Fruit fly (Drosophila melanogaster) whole organism, embryonic: ENCODE measurements around the gene CG6443.
A peak's percentile ranks its signal among the peaks of the same experiment; 100 is the strongest.

ENCODE experiments used
- ATbp ChIP-seq: fragments of 200-800 bp; sonication (Bioruptor generic); optimal IDR thresholded peaks from 2 replicates; lab custom pipeline; 2017; ENCODE audit warnings: missing biosample characterization, mild to moderate bottlenecking, missing genetic modification characterization, missing genetic modification reagents
- Aef1 ChIP-seq: fragments of 200-800 bp; sonication (Bioruptor generic); IDR thresholded peaks from 3 replicates; pipeline ENCODE4 v1.3.6; 2022; ENCODE audit warnings: missing biosample characterization, missing genetic modification characterization
- Blimp-1 ChIP-seq: fragments of 200-800 bp; sonication (Bioruptor generic); optimal IDR thresholded peaks from 3 replicates; lab custom pipeline; 2018; ENCODE audit warnings: missing biosample characterization, missing genetic modification characterization, mild to moderate bottlenecking, moderate library complexity, missing genetic modification reagents
- CG10366 ChIP-seq: fragments of 200-800 bp; sonication (Bioruptor generic); IDR thresholded peaks from 2 replicates; pipeline ENCODE4 v1.3.6; 2022; ENCODE audit warnings: missing biosample characterization, missing genetic modification characterization
- CG10959 ChIP-seq: fragments of 200-800 bp; sonication (Bioruptor generic); IDR thresholded peaks from 2 replicates; pipeline ENCODE4 v1.3.6; 2022; ENCODE audit warnings: missing biosample characterization, missing genetic modification characterization
- CG11504 ChIP-seq: fragments of 200-800 bp; sonication (Bioruptor generic); optimal IDR thresholded peaks from 3 replicates; lab custom pipeline; 2019; ENCODE audit warnings: missing biosample characterization, mild to moderate bottlenecking, missing genetic modification characterization, moderate library complexity
- CG12104 ChIP-seq: fragments of 200-800 bp; sonication (Bioruptor generic); optimal IDR thresholded peaks from 3 replicates; lab custom pipeline; 2016; ENCODE audit warnings: missing biosample characterization, missing genetic modification characterization
- CG12659 ChIP-seq: fragments of 200-800 bp; sonication (Bioruptor generic); optimal IDR thresholded peaks from 3 replicates; lab custom pipeline; 2017; ENCODE audit warnings: mild to moderate bottlenecking, missing biosample characterization, missing genetic modification reagents, missing genetic modification characterization
- CG17359 ChIP-seq: fragments of 200-800 bp; sonication (Bioruptor generic); optimal IDR thresholded peaks from 3 replicates; lab custom pipeline; 2018; ENCODE audit warnings: missing biosample characterization, mild to moderate bottlenecking, missing genetic modification characterization, moderate library complexity
- CG17385 ChIP-seq: fragments of 200-800 bp; sonication (Bioruptor generic); optimal IDR thresholded peaks from 3 replicates; lab custom pipeline; 2018; ENCODE audit warnings: missing biosample characterization, mild to moderate bottlenecking, missing genetic modification characterization
- CG17912 ChIP-seq: fragments of 200-800 bp; sonication (Bioruptor generic); optimal IDR thresholded peaks from 2 replicates; lab custom pipeline; 2018; ENCODE audit warnings: missing biosample characterization, mild to moderate bottlenecking, missing genetic modification characterization
- CG18011 ChIP-seq: fragments of 200-800 bp; sonication (Bioruptor generic); optimal IDR thresholded peaks from 2 replicates; lab custom pipeline; 2017; ENCODE audit warnings: missing biosample characterization, missing genetic modification characterization, mild to moderate bottlenecking, moderate library complexity, missing genotype
- CG18764 ChIP-seq: fragments of 200-800 bp; sonication (Bioruptor generic); optimal IDR thresholded peaks from 3 replicates; lab custom pipeline; 2016; ENCODE audit warnings: missing biosample characterization, missing genetic modification characterization
- CG2116 ChIP-seq: fragments of 200-800 bp; sonication (Bioruptor generic); optimal IDR thresholded peaks from 3 replicates; lab custom pipeline; 2018; ENCODE audit warnings: missing biosample characterization, mild to moderate bottlenecking, missing genetic modification characterization
- CG2712 ChIP-seq: fragments of 200-800 bp; optimal IDR thresholded peaks from 3 replicates; lab custom pipeline; 2019; ENCODE audit warnings: missing biosample characterization, mild to moderate bottlenecking, missing genetic modification characterization, moderate library complexity
- CG30403 ChIP-seq: fragments of 200-800 bp; sonication (Bioruptor generic); optimal IDR thresholded peaks from 3 replicates; lab custom pipeline; 2016; ENCODE audit warnings: missing biosample characterization, missing genetic modification characterization
- CG4424 ChIP-seq: fragments of 200-800 bp; sonication (Bioruptor generic); optimal IDR thresholded peaks from 3 replicates; lab custom pipeline; 2016; ENCODE audit warnings: missing biosample characterization, missing genetic modification characterization
- CG4854 ChIP-seq: fragments of 200-800 bp; sonication (Bioruptor generic); optimal IDR thresholded peaks from 2 replicates; lab custom pipeline; 2016; ENCODE audit warnings: missing biosample characterization, missing genetic modification characterization, inconsistent platforms
- CG5953 ChIP-seq: fragments of 200-800 bp; sonication (Bioruptor generic); IDR thresholded peaks from 2 replicates; pipeline ENCODE4 v1.3.6; 2022; ENCODE audit warnings: missing biosample characterization, missing genetic modification characterization
- CG7372 ChIP-seq: fragments of 200-800 bp; sonication (Bioruptor generic); IDR thresholded peaks from 2 replicates; pipeline ENCODE4 v1.3.6; 2022; ENCODE audit warnings: missing biosample characterization, missing genetic modification characterization
- CG7745 ChIP-seq: fragments of 200-800 bp; sonication (Bioruptor generic); optimal IDR thresholded peaks from 2 replicates; lab custom pipeline; 2018; ENCODE audit warnings: missing biosample characterization, mild to moderate bottlenecking, missing genetic modification characterization, moderate library complexity
- CG7928 ChIP-seq: fragments of 200-800 bp; sonication (Bioruptor generic); optimal IDR thresholded peaks from 2 replicates; lab custom pipeline; 2017; ENCODE audit warnings: missing biosample characterization, mild to moderate bottlenecking, missing genetic modification characterization
- CG8281 ChIP-seq: fragments of 200-800 bp; sonication (Bioruptor generic); optimal IDR thresholded peaks from 2 replicates; lab custom pipeline; 2018; ENCODE audit warnings: missing biosample characterization, mild to moderate bottlenecking, missing genetic modification characterization, moderate library complexity
- CG8924 ChIP-seq: fragments of 200-800 bp; optimal IDR thresholded peaks from 3 replicates; lab custom pipeline; 2019; ENCODE audit warnings: missing biosample characterization, mild to moderate bottlenecking, missing genetic modification characterization, moderate library complexity
- CG9437 ChIP-seq: fragments of 200-800 bp; sonication (Bioruptor generic); optimal IDR thresholded peaks from 2 replicates; lab custom pipeline; 2018; ENCODE audit warnings: missing biosample characterization, mild to moderate bottlenecking, missing genetic modification characterization
- CoRest ChIP-seq: fragments of 200-800 bp; sonication (Bioruptor generic); optimal IDR thresholded peaks from 3 replicates; lab custom pipeline; 2018; ENCODE audit warnings: missing biosample characterization, mild to moderate bottlenecking, missing genetic modification characterization, moderate library complexity
- Dll ChIP-seq: fragments of 200-800 bp; sonication (Bioruptor generic); IDR thresholded peaks from 4 replicates; pipeline ENCODE4 v1.3.6; 2022; ENCODE audit warnings: missing biosample characterization, missing genetic modification characterization; ENCODE audit not compliant: partially characterized antibody
- Hr51 ChIP-seq, 2 experiments: fragments of 200-800 bp; sonication (Bioruptor generic); optimal IDR thresholded peaks; 2 replicates in 1 of 2; 3 replicates in 1 of 2; lab custom pipeline; 2016 to 2018; ENCODE audit warnings: missing biosample characterization in 2 of 2, missing genetic modification characterization in 2 of 2, mild to moderate bottlenecking in 1 of 2, moderate library complexity in 1 of 2
- Six4 ChIP-seq: fragments of 200-800 bp; sonication (Bioruptor generic); optimal IDR thresholded peaks from 2 replicates; lab custom pipeline; 2016; ENCODE audit warnings: missing biosample characterization, missing genetic modification characterization
- Sry-δ ChIP-seq: fragments of 200-800 bp; sonication (Bioruptor generic); optimal IDR thresholded peaks from 2 replicates; lab custom pipeline; 2016; ENCODE audit warnings: missing biosample characterization, missing genetic modification characterization
- Taf1 ChIP-seq: fragments of 200-800 bp; sonication (Bioruptor generic); IDR thresholded peaks from 2 replicates; pipeline ENCODE4 v1.3.6; 2022; ENCODE audit warnings: missing biosample characterization, missing genetic modification characterization
- Xbp1 ChIP-seq: fragments of 200-800 bp; sonication (Bioruptor generic); optimal IDR thresholded peaks from 3 replicates; lab custom pipeline; 2016; ENCODE audit warnings: missing biosample characterization, mild to moderate bottlenecking, missing genetic modification characterization
- Xrp1 ChIP-seq: fragments of 200-800 bp; sonication (Bioruptor generic); IDR thresholded peaks from 2 replicates; pipeline ENCODE4 v1.3.6; 2022; ENCODE audit warnings: missing biosample characterization, missing genetic modification characterization
- ap ChIP-seq: fragments of 200-800 bp; sonication (Bioruptor generic); IDR thresholded peaks from 2 replicates; pipeline ENCODE4 v1.3.6; 2022; ENCODE audit warnings: missing biosample characterization, missing genetic modification characterization
- ase ChIP-seq: fragments of 200-800 bp; sonication (Bioruptor generic); IDR thresholded peaks from 3 replicates; pipeline ENCODE4 v1.3.6; 2022; ENCODE audit warnings: missing biosample characterization, missing genetic modification characterization
- cas ChIP-seq: fragments of 200-800 bp; sonication (Bioruptor generic); IDR thresholded peaks from 2 replicates; pipeline ENCODE4 v1.3.6; 2022; ENCODE audit warnings: missing biosample characterization, missing genetic modification characterization
- da ChIP-seq: fragments of 200-800 bp; sonication (Bioruptor generic); optimal IDR thresholded peaks from 2 replicates; lab custom pipeline; 2016; ENCODE audit warnings: missing biosample characterization, missing genetic modification characterization
- danr ChIP-seq: fragments of 200-800 bp; sonication (Bioruptor generic); IDR thresholded peaks from 2 replicates; pipeline ENCODE4 v1.3.6; 2022; ENCODE audit warnings: missing biosample characterization, missing genetic modification characterization
- dpn ChIP-seq, 2 experiments: fragments of 200-800 bp; sonication (Bioruptor generic); optimal IDR thresholded peaks; 3 replicates each; lab custom pipeline; 2016; ENCODE audit warnings: missing biosample characterization in 2 of 2, missing genetic modification characterization in 2 of 2
- en ChIP-seq: fragments of 200-800 bp; sonication (Bioruptor generic); optimal IDR thresholded peaks from 2 replicates; lab custom pipeline; 2016; ENCODE audit warnings: missing biosample characterization, missing genetic modification characterization
- fd102C ChIP-seq: fragments of 200-800 bp; sonication (Bioruptor generic); optimal IDR thresholded peaks from 2 replicates; lab custom pipeline; 2018; ENCODE audit warnings: missing biosample characterization, mild to moderate bottlenecking, missing genetic modification characterization, moderate library complexity
- fd96Cb ChIP-seq: fragments of 200-800 bp; sonication (Bioruptor generic); optimal IDR thresholded peaks from 2 replicates; lab custom pipeline; 2018; ENCODE audit warnings: missing biosample characterization, mild to moderate bottlenecking, missing genetic modification characterization, moderate library complexity
- gce ChIP-seq: fragments of 200-800 bp; sonication (Bioruptor generic); IDR thresholded peaks from 3 replicates; pipeline ENCODE4 v1.3.6; 2022; ENCODE audit warnings: missing biosample characterization, missing genetic modification characterization
- hkb ChIP-seq, 2 experiments: fragments of 200-800 bp in 1 of 2; fragments of >200 bp in 1 of 2; sonication (Bioruptor generic) in 1 of 2; IDR thresholded peaks in 1 of 2; optimal IDR thresholded peaks in 1 of 2; 2 replicates each; pipeline versions ENCODE4 v1.3.6 to Lab custom; 2017 to 2022; ENCODE audit warnings: missing biosample characterization in 1 of 2, missing genetic modification characterization in 1 of 2
- ind ChIP-seq: fragments of 200-800 bp; sonication (Bioruptor generic); optimal IDR thresholded peaks from 3 replicates; lab custom pipeline; 2016; ENCODE audit warnings: missing biosample characterization, missing genetic modification characterization
- lola ChIP-seq, 3 experiments: fragments of >200 bp in 2 of 3; fragments of 200-800 bp in 1 of 3; sonication (Bioruptor generic) in 1 of 3; optimal IDR thresholded peaks; 2 replicates each; lab custom pipeline; 2017 to 2019; ENCODE audit warnings: missing biosample characterization in 3 of 3, missing genetic modification characterization in 3 of 3, mild to moderate bottlenecking in 1 of 3, moderate library complexity in 1 of 3
- maf-S ChIP-seq: fragments of 200-800 bp; sonication (Bioruptor generic); optimal IDR thresholded peaks from 2 replicates; lab custom pipeline; 2016; ENCODE audit warnings: missing biosample characterization, missing genetic modification characterization
- org-1 ChIP-seq: fragments of 200-800 bp; sonication (Bioruptor generic); optimal IDR thresholded peaks from 2 replicates; lab custom pipeline; 2017; ENCODE audit warnings: missing biosample characterization, missing genetic modification characterization
- row ChIP-seq: fragments of 200-800 bp; sonication (Bioruptor generic); IDR thresholded peaks from 3 replicates; pipeline ENCODE4 v1.3.6; 2022; ENCODE audit warnings: missing biosample characterization, missing genetic modification characterization
- tna ChIP-seq: fragments of 200-800 bp; sonication (Bioruptor generic); IDR thresholded peaks from 2 replicates; pipeline ENCODE4 v1.3.6; 2022; ENCODE audit warnings: missing biosample characterization, missing genetic modification characterization; ENCODE audit not compliant: partially characterized antibody

The CG6443 gene

DNA sequence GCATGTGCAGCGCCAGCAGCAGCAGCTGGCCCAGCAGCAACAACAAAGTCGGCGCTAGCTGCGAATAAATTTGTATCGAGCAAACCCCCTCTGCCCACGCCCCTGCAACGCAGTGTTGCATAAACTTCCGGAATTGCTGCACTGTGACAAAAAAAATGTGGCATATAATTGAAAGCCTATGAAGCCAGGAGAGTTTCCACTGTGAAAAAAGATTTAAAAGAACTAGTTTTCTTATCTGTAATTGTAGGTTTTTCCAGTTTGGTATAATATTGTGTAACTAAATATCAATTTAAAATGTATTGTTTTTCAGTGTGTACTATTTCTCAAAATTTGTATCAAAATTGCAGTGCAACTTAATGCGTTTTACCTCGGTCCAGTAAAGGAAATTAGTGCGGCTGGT, 19.4 kb downstream of the CG6443 start (continued):
- no peak for TF ChIP-seq Aef1 (GFP tag; lab: Robert Waterston, UW)
- no peak for TF ChIP-seq CG10959
- no peak for TF ChIP-seq cas (GFP tag; lab: Robert Waterston, UW)
- no peak for TF ChIP-seq CG17912
- TF ChIP-seq fd102C (GFP tag; lab: Kevin White, UChicago), result no peak
- TF ChIP-seq CG11504, result peak; percentile 47
- no peak for TF ChIP-seq CoRest (tag; lab: Kevin White, UChicago)
- no peak for TF ChIP-seq gce (GFP tag; lab: Robert Waterston, UW)
- no peak for TF ChIP-seq CG4854
- TF ChIP-seq Xbp1 (GFP tag; lab: Kevin White, UChicago), result peak; percentile 16
- TF ChIP-seq CG30403 (GFP tag; lab: Kevin White, UChicago), result peak; percentile 11
- TF ChIP-seq CG7928, result no peak
- no peak for TF ChIP-seq maf-S (GFP tag; lab: Kevin White, UChicago)
- TF ChIP-seq Hr51 (GFP tag; optimal IDR thresholded peaks at IDR 0.05; lab: Kevin White, UChicago), result no peak
- no peak for TF ChIP-seq CG17385 (GFP tag; lab: Kevin White, UChicago)
- no peak for TF ChIP-seq CG8924 (tag; lab: Kevin White, UChicago)
- 0 out of 2 replicates have a peak, but pooled peaks have one; percentile 8 for TF ChIP-seq ap
- TF ChIP-seq CG8281 (tag; lab: Kevin White, UChicago), result no peak
- no peak for TF ChIP-seq en (GFP tag; lab: Kevin White, UChicago)
- TF ChIP-seq danr (GFP tag; lab: Robert Waterston, UW), result no peak
- TF ChIP-seq CG18011 (GFP tag; lab: Kevin White, UChicago), result no peak
- no peak for TF ChIP-seq org-1 (GFP tag; lab: Kevin White, UChicago)
- no peak for TF ChIP-seq dpn (GFP tag; optimal IDR thresholded peaks at IDR 0.05; lab: Kevin White, UChicago)
- TF ChIP-seq tna, result no peak
- TF ChIP-seq Xrp1 (GFP tag; lab: Robert Waterston, UW), result peak; percentile 49; the same call in 1 of the 2 replicates
- peak; percentile 26 for TF ChIP-seq Blimp-1 (GFP tag; lab: Kevin White, UChicago)
- TF ChIP-seq CG2712, result peak; percentile 14
- no peak for TF ChIP-seq Dll (GFP tag; lab: Robert Waterston, UW)
- TF ChIP-seq hkb (optimal IDR thresholded peaks at IDR 0.05; lab: Kevin White, UChicago), result no peak
- TF ChIP-seq hkb (GFP tag; IDR thresholded peaks at IDR 0.05; lab: Robert Waterston, UW), result 0 out of 2 replicates have a peak, but pooled peaks have one; percentile 13
- no peak for TF ChIP-seq CG10366 (GFP tag; lab: Robert Waterston, UW)
- TF ChIP-seq Sry-δ (GFP tag; lab: Kevin White, UChicago), result no peak
- no peak for TF ChIP-seq Taf1
- peak; percentile 9 for TF ChIP-seq fd96Cb
- 0 out of 3 replicates have a peak, but pooled peaks have one; percentile 13 for TF ChIP-seq ase
- 0 out of 3 replicates have a peak, but pooled peaks have one; percentile 14 for TF ChIP-seq row (GFP tag; lab: Robert Waterston, UW)
- TF ChIP-seq lola (GFP tag; optimal IDR thresholded peaks at IDR 0.05; lab: Kevin White, UChicago), result no peak
- TF ChIP-seq CG7745 (tag; lab: Kevin White, UChicago), result no peak
- TF ChIP-seq da (GFP tag; lab: Kevin White, UChicago), result no peak
- TF ChIP-seq ind, result no peak
- peak; percentile 40 for TF ChIP-seq CG17359 (tag; lab: Kevin White, UChicago)
- peak; percentile 29 for TF ChIP-seq ATbp
- TF ChIP-seq CG7372 (GFP tag; lab: Robert Waterston, UW), result no peak
- no peak for TF ChIP-seq CG9437 (GFP tag; lab: Kevin White, UChicago)
- 0 out of 2 replicates have a peak, but pooled peaks have one; percentile 9 for TF ChIP-seq CG5953 (GFP tag; lab: Robert Waterston, UW)
- peak; percentile 20 for TF ChIP-seq CG4424
- TF ChIP-seq CG12104 (GFP tag; lab: Kevin White, UChicago), result no peak
- no peak for TF ChIP-seq CG12659 (GFP tag; lab: Kevin White, UChicago)
- no peak for TF ChIP-seq Six4
- TF ChIP-seq CG18764 (GFP tag; lab: Kevin White, UChicago), result no peak
- TF ChIP-seq CG2116, result peak; percentile 3
